Worm (Caenorhabditis elegans) whole organism, L1 larva: ENCODE measurements around the gene D2096.12.
A peak's percentile ranks its signal among the peaks of the same experiment; 100 is the strongest.
"Not testable (repeated sequence)": the region's sequence is repeated elsewhere in the genome, so short reads cannot be mapped to it uniquely, and the experiment has no call there.

Experiments used
- C04F5.9 ChIP-seq: sonication (generic microtip); optimal IDR thresholded peaks from 2 replicates; lab custom pipeline; 2016; ENCODE audit warnings: missing genetic modification characterization, missing compliant biosample characterization
- blmp-1 ChIP-seq: fragments of 150-350 bp; optimal IDR thresholded peaks from 2 replicates; lab custom pipeline; 2014; ENCODE audit warnings: missing biosample characterization, missing genetic modification characterization
- ces-1 ChIP-seq: fragments of 150-350 bp; optimal IDR thresholded peaks from 2 replicates; lab custom pipeline; 2014; ENCODE audit warnings: missing biosample characterization, missing genetic modification reagents, missing genetic modification characterization
- dsc-1 ChIP-seq: sonication (generic microtip); optimal IDR thresholded peaks from 2 replicates; lab custom pipeline; 2016; ENCODE audit warnings: mild to moderate bottlenecking, missing genetic modification characterization, missing compliant biosample characterization
- egl-13 ChIP-seq: sonication (generic microtip); optimal IDR thresholded peaks from 2 replicates; lab custom pipeline; 2016; ENCODE audit warnings: missing genotype, missing genetic modification reagents, missing genetic modification characterization, missing compliant biosample characterization
- elt-2 ChIP-seq: sonication (generic microtip); optimal IDR thresholded peaks from 2 replicates; lab custom pipeline; 2016; ENCODE audit warnings: missing genetic modification characterization, mild to moderate bottlenecking, inconsistent platforms, missing compliant biosample characterization, missing genetic modification reagents
- ets-5 ChIP-seq: fragments of 200-800 bp; sonication (Bioruptor generic); IDR thresholded peaks from 2 replicates; pipeline ENCODE4 v1.3.6; 2022; ENCODE audit warnings: missing genetic modification characterization, missing compliant biosample characterization
- fos-1 ChIP-seq: fragments of 150-350 bp; optimal IDR thresholded peaks from 2 replicates; lab custom pipeline; 2014; ENCODE audit warnings: missing biosample characterization, missing genetic modification characterization
- grh-1 ChIP-seq: fragments of 200-800 bp; sonication (Bioruptor generic); IDR thresholded peaks from 2 replicates; pipeline ENCODE4 v1.3.6; 2022; ENCODE audit warnings: missing genetic modification reagents, missing genetic modification characterization, missing compliant biosample characterization
- hpl-2 ChIP-seq: fragments of 150-350 bp; optimal IDR thresholded peaks from 2 replicates; lab custom pipeline; 2014; ENCODE audit warnings: missing biosample characterization, missing genetic modification reagents, missing genetic modification characterization
- isw-1 ChIP-seq: fragments of 200-800 bp; sonication (Bioruptor generic); IDR thresholded peaks from 2 replicates; pipeline ENCODE4 v1.3.6; 2022; ENCODE audit warnings: missing genetic modification characterization, missing compliant biosample characterization
- lin-14 ChIP-seq: fragments of 200-800 bp; sonication (Bioruptor generic); optimal IDR thresholded peaks from 2 replicates; lab custom pipeline; 2018; ENCODE audit warnings: mild to moderate bottlenecking, missing genetic modification characterization, moderate library complexity, missing compliant biosample characterization
- lin-15B ChIP-seq: fragments of 150-350 bp; sonication (generic microtip); optimal IDR thresholded peaks from 3 replicates; lab custom pipeline; 2014; ENCODE audit warnings: missing biosample characterization, missing genetic modification characterization
- lin-35 ChIP-seq, 2 experiments: fragments of 150-350 bp; optimal IDR thresholded peaks; 2 replicates each; lab custom pipeline; 2014; ENCODE audit warnings: missing biosample characterization in 2 of 2, missing genetic modification characterization in 2 of 2, missing genetic modification reagents in 2 of 2
- lin-39 ChIP-seq: fragments of 150-350 bp; optimal IDR thresholded peaks from 2 replicates; lab custom pipeline; 2014; ENCODE audit warnings: missing biosample characterization, missing genetic modification reagents, missing genetic modification characterization
- lsy-2 ChIP-seq, 2 experiments: fragments of 150-350 bp; optimal IDR thresholded peaks; 2 replicates each; lab custom pipeline; 2014; ENCODE audit warnings: missing biosample characterization in 2 of 2, missing genetic modification characterization in 2 of 2
- mdl-1 ChIP-seq, 2 experiments: fragments of 150-350 bp; optimal IDR thresholded peaks; 2 replicates each; lab custom pipeline; 2014 to 2017; ENCODE audit warnings: missing biosample characterization in 2 of 2, missing genetic modification characterization in 2 of 2, inconsistent platforms in 1 of 2
- mef-2 ChIP-seq: fragments of 150-350 bp; optimal IDR thresholded peaks from 2 replicates; lab custom pipeline; 2014; ENCODE audit warnings: missing biosample characterization, missing genetic modification characterization
- mep-1 ChIP-seq: fragments of 150-350 bp; optimal IDR thresholded peaks from 2 replicates; lab custom pipeline; 2014; ENCODE audit warnings: missing biosample characterization, missing genetic modification characterization
- nhr-19 ChIP-seq: fragments of 200-800 bp; sonication (Bioruptor generic); conservative IDR thresholded peaks from 2 replicates; pipeline ENCODE4 v1.3.6; 2022; ENCODE audit warnings: missing genetic modification characterization, missing compliant biosample characterization
- nhr-237 ChIP-seq: fragments of 150-350 bp; optimal IDR thresholded peaks from 2 replicates; lab custom pipeline; 2014; ENCODE audit warnings: missing biosample characterization, missing genetic modification characterization
- nhr-76 ChIP-seq: sonication (generic microtip); optimal IDR thresholded peaks from 2 replicates; lab custom pipeline; 2017; ENCODE audit warnings: missing biosample characterization, missing genetic modification characterization
- nhr-85 ChIP-seq: sonication (generic microtip); peaks from one replicate; lab custom pipeline; 2016; ENCODE audit warnings: missing genetic modification characterization, inconsistent platforms, missing compliant biosample characterization
- pax-3 ChIP-seq: fragments of 200-800 bp; sonication (Bioruptor generic); optimal IDR thresholded peaks from 2 replicates; lab custom pipeline; 2018; ENCODE audit warnings: mild to moderate bottlenecking, missing genetic modification characterization, moderate library complexity, missing compliant biosample characterization
- pqm-1 ChIP-seq: sonication (generic microtip); optimal IDR thresholded peaks from 3 replicates; lab custom pipeline; 2017; ENCODE audit warnings: missing biosample characterization, missing genetic modification characterization
- skn-1 ChIP-seq: fragments of 150-350 bp; optimal IDR thresholded peaks from 2 replicates; lab custom pipeline; 2014; ENCODE audit warnings: missing biosample characterization, missing genetic modification characterization
- snu-23 ChIP-seq: sonication (generic microtip); optimal IDR thresholded peaks from 2 replicates; lab custom pipeline; 2016; ENCODE audit warnings: missing genetic modification characterization, missing compliant biosample characterization
- tbx-2 ChIP-seq: sonication (generic microtip); optimal IDR thresholded peaks from 2 replicates; lab custom pipeline; 2016; ENCODE audit warnings: missing genetic modification characterization, missing compliant biosample characterization
- tlp-1 ChIP-seq: fragments of 150-350 bp; optimal IDR thresholded peaks from 2 replicates; lab custom pipeline; 2014; ENCODE audit warnings: missing biosample characterization, missing genetic modification characterization
- unc-130 ChIP-seq: fragments of 150-350 bp; optimal IDR thresholded peaks from 2 replicates; lab custom pipeline; 2017; ENCODE audit warnings: missing biosample characterization, missing genetic modification characterization, inconsistent platforms
- unc-86 ChIP-seq: sonication (generic microtip); optimal IDR thresholded peaks from 2 replicates; lab custom pipeline; 2016; ENCODE audit warnings: missing genetic modification characterization, missing compliant biosample characterization
- xbp-1 ChIP-seq: sonication (generic microtip); optimal IDR thresholded peaks from 2 replicates; lab custom pipeline; 2016; ENCODE audit warnings: missing genetic modification characterization, missing compliant biosample characterization
- zag-1 ChIP-seq: fragments of 150-350 bp; optimal IDR thresholded peaks from 2 replicates; lab custom pipeline; 2014; ENCODE audit warnings: missing biosample characterization, missing genetic modification characterization

Gene D2096.12

DNA sequence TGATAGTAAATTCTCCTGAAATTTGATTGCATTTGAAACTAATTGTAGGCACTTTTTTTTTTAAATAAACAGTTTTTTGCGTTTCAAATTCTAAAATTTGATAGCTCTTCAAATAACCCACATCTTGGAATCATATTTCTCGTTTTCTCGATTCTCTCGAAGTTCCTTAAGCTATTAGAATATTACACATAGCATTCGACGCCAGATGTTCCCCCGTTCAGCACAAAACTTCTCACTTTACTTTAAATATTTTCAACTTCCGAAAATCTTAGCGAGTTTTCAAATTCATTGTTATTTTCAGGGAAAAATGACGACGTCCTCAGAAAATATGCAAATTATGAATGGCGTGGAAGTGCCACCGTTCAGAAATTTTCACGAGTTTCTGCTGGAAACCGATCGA lies 16.4 kb downstream of the D2096.12 start, which contains the start of gene praf-3:
TSS of gene praf-3 (plus strand) at position 301 of the 400 bp plus-strand sequence.
- TF ChIP-seq lin-15B (tag; lab: Kevin White, UChicago) (no peak), hpl-2 (GFP tag; lab: Kevin White, UChicago) (no peak), isw-1 (no peak), mep-1 (tag; lab: Kevin White, UChicago) (no peak), C04F5.9 (tag; lab: Kevin White, UChicago) (no peak), pqm-1 (tag; lab: Kevin White, UChicago) (no peak), pax-3 (tag; lab: Kevin White, UChicago) (no peak), xbp-1 (no peak), tlp-1 (no peak), fos-1 (tag; lab: Kevin White, UChicago) (no peak), snu-23 (GFP tag; lab: Kevin White, UChicago) (no peak), blmp-1 (tag; lab: Kevin White, UChicago) (no peak), nhr-76 (tag; lab: Kevin White, UChicago) (no peak), tbx-2 (tag; lab: Kevin White, UChicago) (no peak), egl-13 (tag; lab: Kevin White, UChicago) (no peak)

DNA sequence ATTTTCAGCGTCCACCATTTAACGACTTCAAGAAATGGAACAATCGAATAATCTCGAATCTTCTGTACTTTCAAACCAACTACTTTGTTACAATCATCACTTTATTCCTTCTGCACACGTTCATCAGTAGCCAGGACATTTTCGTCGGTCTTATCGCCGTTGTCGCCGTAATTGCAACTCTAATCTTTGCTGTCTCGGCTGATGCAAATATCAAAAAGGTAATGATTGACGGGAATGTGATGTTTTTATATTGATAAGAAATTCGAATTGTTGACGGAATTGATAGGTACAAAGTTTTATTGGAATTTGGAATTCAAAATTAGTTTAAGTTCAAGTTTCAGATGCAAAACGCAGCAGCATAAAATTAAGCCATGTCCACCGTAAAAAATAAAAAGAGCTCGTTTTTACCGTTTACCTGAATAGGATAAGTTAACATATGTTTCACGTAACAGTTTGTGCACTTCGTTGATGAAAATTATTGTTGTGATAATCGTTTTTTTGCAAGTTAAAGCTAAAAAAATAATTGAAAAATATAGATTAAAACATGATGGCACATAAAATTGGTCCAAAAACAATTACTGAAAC lies 17.1 kb downstream of the D2096.12 start:
- TF ChIP-seq elt-2 (peak; percentile 86), lsy-2 (tag; optimal IDR thresholded peaks at IDR 0.05; lab: Kevin White, UChicago) (no peak), pax-3 (tag; lab: Kevin White, UChicago) (no peak), unc-86 (tag; lab: Kevin White, UChicago) (no peak), lin-35 (GFP tag; optimal IDR thresholded peaks at IDR 0.05; lab: Kevin White, UChicago) (peak in 1 of 2 experiments; percentile 27), pqm-1 (tag; lab: Kevin White, UChicago) (peak; percentile 75), lin-14 (peak; percentile 12), mep-1 (tag; lab: Kevin White, UChicago) (no peak)

DNA sequence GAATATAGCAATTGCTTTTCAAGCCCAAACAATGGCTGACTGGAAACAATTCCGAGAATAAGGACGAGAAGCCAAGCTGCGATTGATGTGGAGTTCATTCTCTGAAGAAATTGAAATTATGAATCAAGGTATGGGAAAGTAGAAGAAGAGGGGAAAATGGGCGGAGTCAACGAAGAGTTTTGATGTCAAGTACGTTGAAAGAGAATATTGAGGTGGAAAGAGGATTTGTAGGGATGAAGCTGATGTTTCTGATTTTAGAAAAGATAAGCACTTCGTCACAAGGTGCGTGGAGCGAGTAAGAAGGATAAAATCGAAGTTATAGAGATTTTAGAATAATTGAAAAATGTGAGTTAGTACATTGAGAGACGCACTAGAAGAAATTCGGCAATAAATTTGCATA lies 19.4 kb downstream of the D2096.12 start, which contains the start of gene D2096.9:
TSS of gene D2096.9 (minus strand) at position 101 of the 400 bp plus-strand sequence.
- TF ChIP-seq ets-5 (GFP tag; lab: Robert Waterston, UW) (no peak), mdl-1 (tag; optimal IDR thresholded peaks at IDR 0.05; lab: Kevin White, UChicago) (no peak), dsc-1 (tag; lab: Kevin White, UChicago) (peak; percentile 45), unc-130 (tag; lab: Kevin White, UChicago) (no peak)
- TF ChIP-seq, all 84 proteins: peak for 1

DNA sequence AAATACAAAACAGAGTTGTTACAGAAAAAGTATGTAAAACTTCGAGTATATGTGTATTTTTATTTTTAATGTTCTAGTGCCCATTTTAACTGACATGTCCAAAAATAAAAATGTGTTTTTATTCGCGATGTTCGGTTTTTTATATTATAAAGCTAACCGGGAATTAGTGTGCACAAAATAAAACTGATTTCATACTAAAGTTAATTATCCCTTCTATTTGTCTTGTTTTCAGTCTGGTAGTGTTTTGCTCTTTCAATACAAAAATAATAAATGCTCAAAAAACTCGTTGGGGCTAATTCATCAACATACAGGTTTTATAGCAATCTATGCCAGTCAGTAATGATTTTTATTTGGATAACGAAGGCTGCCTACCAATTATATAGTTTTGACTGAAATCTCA lies 21.5 kb downstream of the D2096.12 start:
- no peak for TF ChIP-seq skn-1 (tag; lab: Kevin White, UChicago)
- no peak for TF ChIP-seq hpl-2 (GFP tag; lab: Kevin White, UChicago)
- no peak for TF ChIP-seq nhr-19 (GFP tag; lab: Robert Waterston, UW)
- TF ChIP-seq, all 84 proteins: peak for 0

DNA sequence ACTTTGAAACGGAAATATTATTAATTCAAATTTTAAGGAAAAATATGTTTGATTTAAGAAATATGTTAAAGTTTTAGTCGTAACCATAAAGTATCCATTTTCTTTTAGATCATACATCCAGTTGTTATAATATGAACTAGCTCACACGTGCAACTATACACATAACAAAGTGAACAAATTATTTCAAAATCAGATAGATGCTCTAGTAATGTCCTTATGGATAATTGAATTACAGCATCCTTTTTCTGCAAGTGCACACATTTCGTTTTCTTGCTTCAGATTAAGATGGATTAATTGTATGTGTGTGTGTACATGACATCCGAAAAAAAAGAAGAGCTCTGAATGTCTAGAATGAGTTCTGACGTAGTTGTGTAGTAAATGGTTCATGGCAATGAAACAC lies 22.4 kb downstream of the D2096.12 start:
- TF ChIP-seq C04F5.9 (tag; lab: Kevin White, UChicago) (no peak), lin-14 (peak; percentile 39)

DNA sequence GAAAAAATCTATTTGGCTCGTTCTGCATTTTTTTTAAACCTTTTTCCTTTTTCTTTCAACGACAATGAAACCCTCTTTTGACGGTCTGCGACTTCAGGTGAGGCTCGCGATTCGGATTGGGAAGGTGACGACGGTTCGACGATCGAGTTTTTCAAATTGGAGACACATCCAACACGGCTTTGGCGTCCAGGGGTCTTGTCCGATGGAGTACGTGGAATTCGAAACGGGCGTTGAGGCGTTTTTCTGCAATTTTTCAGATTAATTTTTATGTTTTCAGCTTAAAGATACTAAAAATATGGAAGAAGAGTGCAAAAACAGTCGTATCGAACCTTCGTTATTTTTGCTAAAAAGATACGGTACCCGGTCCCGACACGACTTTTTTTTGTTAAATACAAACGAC lies 25.9 kb downstream of the D2096.12 start, which contains the start of gene D2096.10:
TSS of gene D2096.10 (minus strand) at position 101 of the 400 bp plus-strand sequence.
- not testable (repeated sequence) for TF ChIP-seq mep-1, zag-1, lin-39 (tag; lab: Kevin White, UChicago)

- no peak for TF ChIP-seq grh-1
- no peak for TF ChIP-seq mef-2
- no peak for TF ChIP-seq unc-86 (tag; lab: Kevin White, UChicago)
- no peak for TF ChIP-seq fos-1 (tag; lab: Kevin White, UChicago)
- TF ChIP-seq ces-1 (GFP tag; lab: Kevin White, UChicago), result no peak
- TF ChIP-seq dsc-1 (tag; lab: Kevin White, UChicago), result no peak
- TF ChIP-seq nhr-237, result no peak
- TF ChIP-seq xbp-1, result no peak
- TF ChIP-seq nhr-85 (tag; lab: Kevin White, UChicago), result no peak
- TF ChIP-seq elt-2, result no peak
These were observed 30.8 kb downstream of the D2096.12 start, which contains the start of gene D2096.11 for ce11 chrIV:8394105-8394504. D2096.11 (minus strand) TSS chrIV:8394205.
